Fruit fly (Drosophila melanogaster) whole organism, embryonic: ENCODE measurements around the gene CG3337.

ENCODE experiments used
- CG14710 ChIP-seq: fragments of 200-800 bp; sonication (Bioruptor generic); optimal IDR thresholded peaks from 3 replicates; lab custom pipeline; 2019; ENCODE audit warnings: missing biosample characterization, mild to moderate bottlenecking, missing genetic modification characterization, moderate library complexity
- Dref ChIP-seq: fragments of 200-800 bp; sonication (Bioruptor generic); IDR thresholded peaks from 2 replicates; pipeline ENCODE4 v1.3.6; 2022; ENCODE audit warnings: missing biosample characterization, missing genetic modification characterization
- Lhr ChIP-seq: fragments of 200-800 bp; sonication (Bioruptor generic); optimal IDR thresholded peaks from 3 replicates; lab custom pipeline; 2017; ENCODE audit warnings: mild to moderate bottlenecking, missing biosample characterization, missing genetic modification reagents, missing genetic modification characterization
- Ssrp ChIP-seq: fragments of 200-800 bp; sonication (Bioruptor generic); optimal IDR thresholded peaks from 2 replicates; lab custom pipeline; 2018; ENCODE audit warnings: missing biosample characterization, mild to moderate bottlenecking, missing genetic modification characterization, moderate library complexity
- amos ChIP-seq: fragments of 200-800 bp; sonication (Bioruptor generic); IDR thresholded peaks from 2 replicates; pipeline ENCODE4 v1.3.6; 2022; ENCODE audit warnings: missing biosample characterization, missing genetic modification characterization; ENCODE audit not compliant: partially characterized antibody
- dysf ChIP-seq: fragments of 200-800 bp; sonication (Bioruptor generic); IDR thresholded peaks from 3 replicates; pipeline ENCODE4 v1.3.6; 2022; ENCODE audit warnings: missing biosample characterization, missing genetic modification characterization

DNA sequence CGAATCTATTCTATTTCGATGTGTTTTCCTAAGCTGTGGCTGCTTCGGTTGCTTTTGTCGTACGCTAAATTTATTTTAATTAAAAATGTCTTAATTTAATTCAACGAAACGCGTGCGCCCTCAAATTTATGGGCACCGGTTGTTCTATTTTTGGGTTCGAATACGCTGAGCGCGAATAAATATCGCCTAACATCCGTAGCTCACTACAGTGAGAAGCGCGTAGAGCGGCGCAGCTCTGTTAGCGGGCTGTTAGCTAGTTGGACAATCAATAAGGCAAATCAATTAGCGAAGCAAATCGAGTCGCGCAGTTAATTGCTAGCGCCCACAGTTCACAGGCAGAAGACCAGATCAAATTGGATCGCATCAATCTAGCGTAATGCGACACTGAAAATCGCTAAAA is 13.3 kb downstream of the CG3337 start:
- TF ChIP-seq CG14710 = no peak
- no peak for TF ChIP-seq Lhr (GFP tag; lab: Kevin White, UChicago)
- no peak for TF ChIP-seq Ssrp
- TF ChIP-seq amos (GFP tag; lab: Robert Waterston, UW) = no peak
- no peak for TF ChIP-seq Dref (GFP tag; lab: Robert Waterston, UW)
- no peak for TF ChIP-seq dysf (GFP tag; lab: Robert Waterston, UW)
